Fruit fly (Drosophila melanogaster) whole organism, embryonic: ENCODE measurements around the gene CG9795.
A peak's percentile ranks its signal among the peaks of the same experiment; 100 is the strongest.

Experiments used
- Asciz ChIP-seq: fragments of 200-800 bp; sonication (Bioruptor generic); optimal IDR thresholded peaks from 2 replicates; lab custom pipeline; 2017; ENCODE audit warnings: missing biosample characterization, mild to moderate bottlenecking, missing genetic modification characterization, missing genetic modification reagents
- BtbVII ChIP-seq: fragments of 200-800 bp; sonication (Bioruptor generic); optimal IDR thresholded peaks from 3 replicates; lab custom pipeline; 2017; ENCODE audit warnings: missing biosample characterization, mild to moderate bottlenecking, missing genetic modification characterization
- Bteb2 ChIP-seq: fragments of 200-800 bp; sonication (Bioruptor generic); optimal IDR thresholded peaks from 2 replicates; lab custom pipeline; 2016; ENCODE audit warnings: missing biosample characterization, missing genetic modification characterization
- CG1024 ChIP-seq: fragments of 200-800 bp; sonication (Bioruptor generic); IDR thresholded peaks from 2 replicates; pipeline ENCODE4 v1.3.6; 2022; ENCODE audit warnings: missing biosample characterization, missing genetic modification characterization
- CG10366 ChIP-seq: fragments of 200-800 bp; sonication (Bioruptor generic); IDR thresholded peaks from 2 replicates; pipeline ENCODE4 v1.3.6; 2022; ENCODE audit warnings: missing biosample characterization, missing genetic modification characterization
- CG10959 ChIP-seq: fragments of 200-800 bp; sonication (Bioruptor generic); IDR thresholded peaks from 2 replicates; pipeline ENCODE4 v1.3.6; 2022; ENCODE audit warnings: missing biosample characterization, missing genetic modification characterization
- CG12071 ChIP-seq: fragments of 200-800 bp; sonication (Bioruptor generic); optimal IDR thresholded peaks from 3 replicates; lab custom pipeline; 2018; ENCODE audit warnings: missing biosample characterization, mild to moderate bottlenecking, missing genetic modification characterization
- CG1233 ChIP-seq: fragments of 200-800 bp; sonication (Bioruptor generic); optimal IDR thresholded peaks from 4 replicates; lab custom pipeline; 2018; ENCODE audit warnings: missing biosample characterization, mild to moderate bottlenecking, missing genetic modification characterization
- CG12769 ChIP-seq: fragments of 200-800 bp; sonication (Bioruptor generic); optimal IDR thresholded peaks from 2 replicates; lab custom pipeline; 2019; ENCODE audit warnings: missing biosample characterization, mild to moderate bottlenecking, missing genetic modification characterization, moderate library complexity
- CG13296 ChIP-seq: fragments of 200-800 bp; sonication (Bioruptor generic); optimal IDR thresholded peaks from 3 replicates; lab custom pipeline; 2018; ENCODE audit warnings: missing biosample characterization, mild to moderate bottlenecking, missing genetic modification characterization
- CG1832 ChIP-seq: fragments of 200-800 bp; sonication (Bioruptor generic); optimal IDR thresholded peaks from 2 replicates; lab custom pipeline; 2017; ENCODE audit warnings: missing biosample characterization, mild to moderate bottlenecking, missing genetic modification characterization, inconsistent platforms
- CG18599 ChIP-seq: fragments of 200-800 bp; sonication (Bioruptor generic); optimal IDR thresholded peaks from 3 replicates; lab custom pipeline; 2017; ENCODE audit warnings: missing biosample characterization, missing genetic modification characterization, mild to moderate bottlenecking, moderate library complexity, missing genetic modification reagents
- CG18619 ChIP-seq: fragments of 200-800 bp; sonication (Bioruptor generic); optimal IDR thresholded peaks from 3 replicates; lab custom pipeline; 2017; ENCODE audit warnings: missing biosample characterization, mild to moderate bottlenecking, missing genetic modification characterization
- CG2678 ChIP-seq: fragments of 200-800 bp; sonication (Bioruptor generic); optimal IDR thresholded peaks from 3 replicates; lab custom pipeline; 2019; ENCODE audit warnings: missing biosample characterization, mild to moderate bottlenecking, missing genetic modification characterization, moderate library complexity
- CG43689 ChIP-seq: fragments of 200-800 bp; sonication (Bioruptor generic); IDR thresholded peaks from 2 replicates; pipeline ENCODE4 v1.3.6; 2022; ENCODE audit warnings: missing biosample characterization, missing genetic modification characterization
- CG4404 ChIP-seq: fragments of 200-800 bp; sonication (Bioruptor generic); IDR thresholded peaks from 2 replicates; pipeline ENCODE4 v1.3.6; 2022; ENCODE audit warnings: missing biosample characterization, missing genetic modification characterization
- CG4424 ChIP-seq: fragments of 200-800 bp; sonication (Bioruptor generic); optimal IDR thresholded peaks from 3 replicates; lab custom pipeline; 2016; ENCODE audit warnings: missing biosample characterization, missing genetic modification characterization
- CG5245 ChIP-seq: fragments of 200-800 bp; sonication (Bioruptor generic); optimal IDR thresholded peaks from 3 replicates; lab custom pipeline; 2016; ENCODE audit warnings: missing biosample characterization, missing genetic modification characterization
- CG6254 ChIP-seq: fragments of 200-800 bp; sonication (Bioruptor generic); optimal IDR thresholded peaks from 3 replicates; lab custom pipeline; 2017; ENCODE audit warnings: mild to moderate bottlenecking, missing biosample characterization, missing genetic modification reagents, missing genetic modification characterization
- CG6683 ChIP-seq: fragments of 200-800 bp; sonication (Bioruptor generic); optimal IDR thresholded peaks from 2 replicates; lab custom pipeline; 2017; ENCODE audit warnings: missing biosample characterization, mild to moderate bottlenecking, missing genetic modification characterization, missing genetic modification reagents
- CG7963 ChIP-seq: fragments of 200-800 bp; sonication (Bioruptor generic); IDR thresholded peaks from 3 replicates; pipeline ENCODE4 v1.3.6; 2022; ENCODE audit warnings: missing biosample characterization, missing genetic modification characterization; ENCODE audit not compliant: partially characterized antibody
- CG8290 ChIP-seq, 3 experiments: fragments of 200-800 bp; sonication (Bioruptor generic); optimal IDR thresholded peaks; 2 replicates each; lab custom pipeline; 2016 to 2019; ENCODE audit warnings: missing biosample characterization in 3 of 3, missing genetic modification characterization in 3 of 3, mild to moderate bottlenecking in 2 of 3, moderate library complexity in 1 of 3
- CG9932 ChIP-seq: fragments of 200-800 bp; sonication (Bioruptor generic); IDR thresholded peaks from 2 replicates; pipeline ENCODE4 v1.3.6; 2022; ENCODE audit warnings: missing biosample characterization, missing genetic modification characterization
- Deaf1 ChIP-seq: fragments of 200-800 bp; optimal IDR thresholded peaks from 3 replicates; lab custom pipeline; 2019; ENCODE audit warnings: missing biosample characterization, mild to moderate bottlenecking, missing genetic modification characterization, moderate library complexity
- Dip3 ChIP-seq: fragments of 200-800 bp; sonication (Bioruptor generic); optimal IDR thresholded peaks from 3 replicates; lab custom pipeline; 2016; ENCODE audit warnings: missing biosample characterization, missing genetic modification characterization
- Eip74EF ChIP-seq, 2 experiments: fragments of 200-800 bp in 1 of 2; fragments of >200 bp in 1 of 2; sonication (Bioruptor generic) in 1 of 2; optimal IDR thresholded peaks; 2 replicates each; lab custom pipeline; 2017 to 2019; ENCODE audit warnings: missing biosample characterization in 2 of 2, missing genetic modification characterization in 2 of 2, mild to moderate bottlenecking in 1 of 2, moderate library complexity in 1 of 2
- HHEX ChIP-seq: fragments of 200-800 bp; sonication (Bioruptor generic); optimal IDR thresholded peaks from 3 replicates; lab custom pipeline; 2017; ENCODE audit warnings: missing biosample characterization, mild to moderate bottlenecking, missing genetic modification characterization, missing genetic modification reagents
- HmgZ ChIP-seq: fragments of 200-800 bp; sonication (Bioruptor generic); optimal IDR thresholded peaks from 2 replicates; lab custom pipeline; 2018; ENCODE audit warnings: missing biosample characterization, mild to moderate bottlenecking, missing genetic modification characterization
- Hr51 ChIP-seq, 2 experiments: fragments of 200-800 bp; sonication (Bioruptor generic); optimal IDR thresholded peaks; 2 replicates in 1 of 2; 3 replicates in 1 of 2; lab custom pipeline; 2016 to 2018; ENCODE audit warnings: missing biosample characterization in 2 of 2, missing genetic modification characterization in 2 of 2, mild to moderate bottlenecking in 1 of 2, moderate library complexity in 1 of 2
- Jarid2 ChIP-seq: fragments of 200-800 bp; sonication (Bioruptor generic); optimal IDR thresholded peaks from 3 replicates; lab custom pipeline; 2017; ENCODE audit warnings: mild to moderate bottlenecking, missing biosample characterization, missing genetic modification reagents, missing genetic modification characterization
- Max ChIP-seq: fragments of 200-800 bp; sonication (Bioruptor generic); optimal IDR thresholded peaks from 2 replicates; lab custom pipeline; 2016; ENCODE audit warnings: missing biosample characterization, mild to moderate bottlenecking, missing genetic modification characterization
- Neu2 ChIP-seq: fragments of 200-800 bp; sonication (Bioruptor generic); optimal IDR thresholded peaks from 3 replicates; lab custom pipeline; 2016; ENCODE audit warnings: missing biosample characterization, missing genetic modification characterization, borderline replicate concordance
- Taf1 ChIP-seq: fragments of 200-800 bp; sonication (Bioruptor generic); IDR thresholded peaks from 2 replicates; pipeline ENCODE4 v1.3.6; 2022; ENCODE audit warnings: missing biosample characterization, missing genetic modification characterization
- disco-r ChIP-seq: fragments of 200-800 bp; sonication (Bioruptor generic); optimal IDR thresholded peaks from 2 replicates; lab custom pipeline; 2016; ENCODE audit warnings: missing biosample characterization, missing genetic modification characterization
- exex ChIP-seq: fragments of 200-800 bp; sonication (Bioruptor generic); optimal IDR thresholded peaks from 4 replicates; lab custom pipeline; 2018; ENCODE audit warnings: missing biosample characterization, mild to moderate bottlenecking, missing genetic modification characterization, moderate library complexity
- fd102C ChIP-seq: fragments of 200-800 bp; sonication (Bioruptor generic); optimal IDR thresholded peaks from 2 replicates; lab custom pipeline; 2018; ENCODE audit warnings: missing biosample characterization, mild to moderate bottlenecking, missing genetic modification characterization, moderate library complexity
- fru ChIP-seq: fragments of >200 bp; optimal IDR thresholded peaks from 2 replicates; lab custom pipeline; 2017
- gem ChIP-seq: fragments of 200-800 bp; sonication (Bioruptor generic); optimal IDR thresholded peaks from 2 replicates; lab custom pipeline; 2019; ENCODE audit warnings: missing biosample characterization, mild to moderate bottlenecking, missing genetic modification characterization, moderate library complexity
- gsb ChIP-seq: fragments of 200-800 bp; sonication (Bioruptor generic); IDR thresholded peaks from 2 replicates; pipeline ENCODE4 v1.3.6; 2022; ENCODE audit warnings: missing biosample characterization, missing genetic modification characterization
- kay ChIP-seq: fragments of 200-800 bp; sonication (Bioruptor generic); optimal IDR thresholded peaks from 2 replicates; lab custom pipeline; 2016; ENCODE audit warnings: missing biosample characterization, missing genetic modification characterization
- lola ChIP-seq, 3 experiments: fragments of >200 bp in 2 of 3; fragments of 200-800 bp in 1 of 3; sonication (Bioruptor generic) in 1 of 3; optimal IDR thresholded peaks; 2 replicates each; lab custom pipeline; 2017 to 2019; ENCODE audit warnings: missing biosample characterization in 3 of 3, missing genetic modification characterization in 3 of 3, mild to moderate bottlenecking in 1 of 3, moderate library complexity in 1 of 3
- nerfin-1 ChIP-seq: fragments of 200-800 bp; sonication (Bioruptor generic); optimal IDR thresholded peaks from 3 replicates; lab custom pipeline; 2019; ENCODE audit warnings: missing biosample characterization, mild to moderate bottlenecking, missing genetic modification characterization, moderate library complexity
- p53 ChIP-seq: fragments of 200-800 bp; sonication (Bioruptor generic); optimal IDR thresholded peaks from 2 replicates; lab custom pipeline; 2016; ENCODE audit warnings: missing biosample characterization, missing genetic modification characterization
- row ChIP-seq: fragments of 200-800 bp; sonication (Bioruptor generic); IDR thresholded peaks from 3 replicates; pipeline ENCODE4 v1.3.6; 2022; ENCODE audit warnings: missing biosample characterization, missing genetic modification characterization
- sisA ChIP-seq: fragments of 200-800 bp; sonication (Bioruptor generic); IDR thresholded peaks from 2 replicates; pipeline ENCODE4 v1.3.6; 2022; ENCODE audit warnings: missing biosample characterization, missing genetic modification characterization
- so ChIP-seq: fragments of 200-800 bp; sonication (Bioruptor generic); IDR thresholded peaks from 3 replicates; pipeline ENCODE4 v1.3.6; 2022; ENCODE audit warnings: missing biosample characterization, missing genetic modification characterization
- tio ChIP-seq: fragments of 200-800 bp; sonication (Bioruptor generic); optimal IDR thresholded peaks from 2 replicates; lab custom pipeline; 2017; ENCODE audit warnings: missing biosample characterization, missing genetic modification characterization, inconsistent platforms
- toy ChIP-seq: fragments of 200-800 bp; sonication (Bioruptor generic); IDR thresholded peaks from 2 replicates; pipeline ENCODE4 v1.3.6; 2022; ENCODE audit warnings: missing biosample characterization, missing genetic modification characterization
- unpg ChIP-seq: fragments of 200-800 bp; sonication (Bioruptor generic); optimal IDR thresholded peaks from 3 replicates; lab custom pipeline; 2018; ENCODE audit warnings: missing biosample characterization, mild to moderate bottlenecking, missing genetic modification characterization, moderate library complexity

CG9795 gene

DNA sequence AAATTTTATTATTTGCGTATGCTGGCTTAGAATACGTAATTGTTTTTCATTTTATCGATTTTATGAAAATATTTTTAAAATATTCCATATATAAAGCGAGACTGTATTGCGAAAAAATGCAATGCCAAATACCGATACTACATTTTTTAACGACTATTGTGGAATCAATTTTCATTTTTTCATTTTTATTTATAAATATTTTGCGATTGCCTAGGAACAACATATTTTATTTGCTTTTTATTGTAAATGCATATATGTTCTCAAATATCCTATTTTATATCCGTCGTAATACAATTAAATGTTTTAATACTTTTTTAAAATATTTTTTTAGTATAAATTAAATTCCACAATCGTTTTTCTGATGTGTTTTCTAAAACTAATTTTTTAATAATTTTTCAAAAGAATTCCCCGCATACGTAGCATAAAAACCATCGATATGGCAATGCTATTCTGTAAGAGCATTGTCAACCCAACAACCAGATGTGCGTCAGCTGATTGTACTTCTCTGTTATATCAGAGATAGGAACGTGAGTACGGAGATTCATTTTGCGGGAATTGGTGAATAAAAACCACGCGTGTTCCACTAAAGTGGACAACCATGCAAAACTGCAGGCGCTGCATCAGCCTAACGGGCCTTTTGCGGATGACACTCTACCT lies 8.3 kb upstream of the CG9795 start, which contains the start of gene Suv3 (continued):
- peak; percentile 47 for TF ChIP-seq CG1233 (GFP tag; lab: Kevin White, UChicago)
- no peak for TF ChIP-seq sisA (GFP tag; lab: Robert Waterston, UW)
- TF ChIP-seq CG5245 (GFP tag; lab: Kevin White, UChicago), result no peak
- no peak for TF ChIP-seq exex (tag; lab: Kevin White, UChicago)
- TF ChIP-seq CG6683 (GFP tag; lab: Kevin White, UChicago), result no peak
- no peak for TF ChIP-seq Bteb2 (GFP tag; lab: Kevin White, UChicago)
- TF ChIP-seq lola (GFP tag; optimal IDR thresholded peaks at IDR 0.05; lab: Kevin White, UChicago), result peak in 1 of 3 experiments; percentile 55
- TF ChIP-seq row, result peak; percentile 50
- TF ChIP-seq CG4424 (GFP tag; lab: Kevin White, UChicago), result peak; percentile 5
- TF ChIP-seq fru (lab: Kevin White, UChicago), result no peak
- TF ChIP-seq so, result no peak
- TF ChIP-seq Eip74EF (GFP tag; optimal IDR thresholded peaks at IDR 0.05; lab: Kevin White, UChicago), result no peak
- TF ChIP-seq unpg (GFP tag; lab: Kevin White, UChicago), result peak; percentile 18
- 0 out of 2 replicates have a peak, but pooled peaks have one; percentile 27 for TF ChIP-seq CG10366
- TF ChIP-seq gem (tag; lab: Kevin White, UChicago), result peak; percentile 69
- TF ChIP-seq toy (GFP tag; lab: Robert Waterston, UW), result no peak
- TF ChIP-seq Hr51 (GFP tag; optimal IDR thresholded peaks at IDR 0.05; lab: Kevin White, UChicago), result peak in 1 of 2 experiments; percentile 58
- TF ChIP-seq CG18599, result no peak
- TF ChIP-seq CG12071, result no peak
- no peak for TF ChIP-seq Dip3
- TF ChIP-seq Taf1 (GFP tag; lab: Robert Waterston, UW), result no peak
- no peak for TF ChIP-seq CG10959 (GFP tag; lab: Robert Waterston, UW)
- peak; percentile 64 for TF ChIP-seq CG9932 (GFP tag; lab: Robert Waterston, UW)
- TF ChIP-seq Max, result no peak
- no peak for TF ChIP-seq kay (GFP tag; lab: Kevin White, UChicago)
- TF ChIP-seq BtbVII, result no peak
- no peak for TF ChIP-seq p53
- no peak for TF ChIP-seq Neu2
- no peak for TF ChIP-seq gsb (GFP tag; lab: Robert Waterston, UW)
- TF ChIP-seq CG2678 (tag; lab: Kevin White, UChicago), result peak; percentile 70
- no peak for TF ChIP-seq disco-r (GFP tag; lab: Kevin White, UChicago)
- peak; percentile 13 for TF ChIP-seq CG13296 (GFP tag; lab: Kevin White, UChicago)
- no peak for TF ChIP-seq Deaf1 (tag; lab: Kevin White, UChicago)
- TF ChIP-seq nerfin-1 (tag; lab: Kevin White, UChicago), result no peak
- TF ChIP-seq CG18619 (GFP tag; lab: Kevin White, UChicago), result no peak
- TF ChIP-seq Asciz, result no peak
- no peak for TF ChIP-seq CG1832 (GFP tag; lab: Kevin White, UChicago)
- no peak for TF ChIP-seq tio (GFP tag; lab: Kevin White, UChicago)
- no peak for TF ChIP-seq HHEX
- TF ChIP-seq CG6254, result no peak
- peak; percentile 23 for TF ChIP-seq HmgZ (tag; lab: Kevin White, UChicago)
- no peak for TF ChIP-seq CG12769 (tag; lab: Kevin White, UChicago)
- no peak for TF ChIP-seq CG43689
- no peak for TF ChIP-seq Jarid2
- no peak for TF ChIP-seq CG1024
- TF ChIP-seq CG8290 (GFP tag; optimal IDR thresholded peaks at IDR 0.05; lab: Kevin White, UChicago), result no peak
- no peak for TF ChIP-seq CG8290 (tag; optimal IDR thresholded peaks at IDR 0.05; lab: Kevin White, UChicago)
- no peak for TF ChIP-seq CG4404 (GFP tag; lab: Robert Waterston, UW)
- no peak for TF ChIP-seq CG7963 (GFP tag; lab: Robert Waterston, UW)
- no peak for TF ChIP-seq fd102C (GFP tag; lab: Kevin White, UChicago)
